Worm (Caenorhabditis elegans) whole organism, L1 larva: Measurements from ENCODE around the gene Y46H3D.8.

ENCODE experiments used
- F16B12.6 ChIP-seq: fragments of 150-350 bp; optimal IDR thresholded peaks from 2 replicates; lab custom pipeline; 2014; ENCODE audit warnings: missing biosample characterization, missing genetic modification characterization
- Y116A8C.19 ChIP-seq: sonication (generic microtip); optimal IDR thresholded peaks from 2 replicates; lab custom pipeline; 2016; ENCODE audit warnings: missing compliant biosample characterization, missing genetic modification characterization, borderline replicate concordance
- alr-1 ChIP-seq: fragments of 200-800 bp; sonication (Bioruptor generic); optimal IDR thresholded peaks from 2 replicates; lab custom pipeline; 2018; ENCODE audit warnings: borderline replicate concordance, mild to moderate bottlenecking, missing genetic modification characterization, missing compliant biosample characterization
- ama-1 ChIP-seq: fragments of 150-350 bp; optimal IDR thresholded peaks from 2 replicates; lab custom pipeline; 2014
- blmp-1 ChIP-seq: fragments of 150-350 bp; optimal IDR thresholded peaks from 2 replicates; lab custom pipeline; 2014; ENCODE audit warnings: missing biosample characterization, missing genetic modification characterization
- ceh-88 ChIP-seq: fragments of 200-800 bp; sonication (Bioruptor generic); IDR thresholded peaks from 2 replicates; pipeline ENCODE4 v1.3.6; 2022; ENCODE audit warnings: missing genetic modification characterization, missing compliant biosample characterization
- dsc-1 ChIP-seq: sonication (generic microtip); optimal IDR thresholded peaks from 2 replicates; lab custom pipeline; 2016; ENCODE audit warnings: mild to moderate bottlenecking, missing genetic modification characterization, missing compliant biosample characterization
- efl-1 ChIP-seq, 4 experiments: fragments of 150-350 bp; optimal IDR thresholded peaks in 3 of 4; peaks in 1 of 4; 1 replicate in 1 of 4; 2 replicates in 3 of 4; lab custom pipeline; 2014; ENCODE audit warnings: missing biosample characterization in 2 of 4, missing genetic modification characterization in 2 of 4, missing genetic modification reagents in 2 of 4
- elt-2 ChIP-seq: sonication (generic microtip); optimal IDR thresholded peaks from 2 replicates; lab custom pipeline; 2016; ENCODE audit warnings: missing genetic modification characterization, mild to moderate bottlenecking, inconsistent platforms, missing compliant biosample characterization, missing genetic modification reagents
- fkh-4 ChIP-seq: sonication (generic microtip); optimal IDR thresholded peaks from 2 replicates; lab custom pipeline; 2016; ENCODE audit warnings: missing compliant biosample characterization, missing genetic modification characterization, borderline replicate concordance
- fkh-8 ChIP-seq: sonication (generic microtip); optimal IDR thresholded peaks from 2 replicates; lab custom pipeline; 2016; ENCODE audit warnings: mild to moderate bottlenecking, missing genetic modification characterization, missing compliant biosample characterization
- grh-1 ChIP-seq: fragments of 200-800 bp; sonication (Bioruptor generic); IDR thresholded peaks from 2 replicates; pipeline ENCODE4 v1.3.6; 2022; ENCODE audit warnings: missing genetic modification reagents, missing genetic modification characterization, missing compliant biosample characterization
- hlh-4 ChIP-seq: sonication (generic microtip); optimal IDR thresholded peaks from 2 replicates; lab custom pipeline; 2016; ENCODE audit warnings: mild to moderate bottlenecking, missing genetic modification characterization, missing compliant biosample characterization
- hpl-2 ChIP-seq: fragments of 150-350 bp; optimal IDR thresholded peaks from 2 replicates; lab custom pipeline; 2014; ENCODE audit warnings: missing biosample characterization, missing genetic modification reagents, missing genetic modification characterization
- jun-1 ChIP-seq: fragments of 150-350 bp; optimal IDR thresholded peaks from 2 replicates; lab custom pipeline; 2014; ENCODE audit warnings: missing biosample characterization, missing genetic modification reagents, missing genetic modification characterization
- lin-13 ChIP-seq: fragments of 150-350 bp; optimal IDR thresholded peaks from 2 replicates; lab custom pipeline; 2014; ENCODE audit warnings: missing biosample characterization, missing genetic modification reagents, missing genetic modification characterization
- lin-14 ChIP-seq: fragments of 200-800 bp; sonication (Bioruptor generic); optimal IDR thresholded peaks from 2 replicates; lab custom pipeline; 2018; ENCODE audit warnings: mild to moderate bottlenecking, missing genetic modification characterization, moderate library complexity, missing compliant biosample characterization
- lin-35 ChIP-seq, 2 experiments: fragments of 150-350 bp; optimal IDR thresholded peaks; 2 replicates each; lab custom pipeline; 2014; ENCODE audit warnings: missing biosample characterization in 2 of 2, missing genetic modification characterization in 2 of 2, missing genetic modification reagents in 2 of 2
- lir-3 ChIP-seq: sonication (generic microtip); optimal IDR thresholded peaks from 2 replicates; lab custom pipeline; 2016; ENCODE audit warnings: mild to moderate bottlenecking, missing genetic modification characterization, moderate library complexity, missing compliant biosample characterization; ENCODE audit not compliant: poor library complexity
- lsy-2 ChIP-seq, 2 experiments: fragments of 150-350 bp; optimal IDR thresholded peaks; 2 replicates each; lab custom pipeline; 2014; ENCODE audit warnings: missing biosample characterization in 2 of 2, missing genetic modification characterization in 2 of 2
- mab-9 ChIP-seq: fragments of 200-800 bp; sonication (Bioruptor generic); IDR thresholded peaks from 2 replicates; pipeline ENCODE4 v1.3.6; 2022; ENCODE audit warnings: missing genetic modification reagents, missing genetic modification characterization, missing compliant biosample characterization
- nhr-77 ChIP-seq: fragments of 150-350 bp; optimal IDR thresholded peaks from 2 replicates; lab custom pipeline; 2014; ENCODE audit warnings: missing biosample characterization, missing genetic modification characterization
- nhr-85 ChIP-seq: sonication (generic microtip); peaks from one replicate; lab custom pipeline; 2016; ENCODE audit warnings: missing genetic modification characterization, inconsistent platforms, missing compliant biosample characterization
- nhr-90 ChIP-seq: sonication (generic microtip); optimal IDR thresholded peaks from 2 replicates; lab custom pipeline; 2016; ENCODE audit warnings: mild to moderate bottlenecking, missing genetic modification characterization, missing compliant biosample characterization; ENCODE audit not compliant: poor library complexity
- pqm-1 ChIP-seq: sonication (generic microtip); optimal IDR thresholded peaks from 3 replicates; lab custom pipeline; 2017; ENCODE audit warnings: missing biosample characterization, missing genetic modification characterization
- snu-23 ChIP-seq: sonication (generic microtip); optimal IDR thresholded peaks from 2 replicates; lab custom pipeline; 2016; ENCODE audit warnings: missing genetic modification characterization, missing compliant biosample characterization
- sptf-1 ChIP-seq: fragments of 150-350 bp; optimal IDR thresholded peaks from 2 replicates; lab custom pipeline; 2014; ENCODE audit warnings: missing biosample characterization, missing genetic modification characterization
- sup-37 ChIP-seq: fragments of 200-800 bp; sonication (Bioruptor generic); optimal IDR thresholded peaks from 2 replicates; lab custom pipeline; 2018; ENCODE audit warnings: mild to moderate bottlenecking, missing genetic modification characterization, missing compliant biosample characterization
- swsn-7 ChIP-seq: sonication (generic microtip); optimal IDR thresholded peaks from 2 replicates; lab custom pipeline; 2016; ENCODE audit warnings: missing genetic modification characterization, missing compliant biosample characterization
- unc-62 ChIP-seq: fragments of 150-350 bp; optimal IDR thresholded peaks from 2 replicates; lab custom pipeline; 2014; ENCODE audit warnings: missing biosample characterization, missing genetic modification reagents, missing genetic modification characterization
- xbp-1 ChIP-seq: sonication (generic microtip); optimal IDR thresholded peaks from 2 replicates; lab custom pipeline; 2016; ENCODE audit warnings: missing genetic modification characterization, missing compliant biosample characterization
- zip-4 ChIP-seq: fragments of 200-800 bp; sonication (Bioruptor generic); optimal IDR thresholded peaks from 2 replicates; lab custom pipeline; 2018; ENCODE audit warnings: mild to moderate bottlenecking, missing genetic modification characterization, moderate library complexity, missing compliant biosample characterization
- ztf-4 ChIP-seq: fragments of 150-350 bp; optimal IDR thresholded peaks from 2 replicates; lab custom pipeline; 2014; ENCODE audit warnings: missing biosample characterization, missing genetic modification characterization

The Y46H3D.8 gene

ce11 chrV:1620537-1620936, 10.5 kb downstream of the Y46H3D.8 start:
- TF ChIP-seq grh-1 (no peak), blmp-1 (tag; lab: Kevin White, UChicago) (no peak), unc-62 (no peak), swsn-7 (tag; lab: Kevin White, UChicago) (no peak), fkh-8 (tag; lab: Kevin White, UChicago) (no peak), snu-23 (no peak)

ce11 chrV:1618760-1619159, 12.3 kb downstream of the Y46H3D.8 start, which contains the start of gene nhr-179:
Gene nhr-179, minus strand, starts transcription at chrV:1618860.
- TF ChIP-seq jun-1 (tag; lab: Kevin White, UChicago) (no peak), lin-35 (GFP tag; optimal IDR thresholded peaks at IDR 0.05; lab: Kevin White, UChicago) (no peak), nhr-77 (no peak), pqm-1 (tag; lab: Kevin White, UChicago) (no peak), mab-9 (no peak), ztf-4 (tag; lab: Kevin White, UChicago) (no peak), efl-1 (optimal IDR thresholded peaks at IDR 0.05; lab: Kevin White, UChicago) (no peak), efl-1 (GFP tag; optimal IDR thresholded peaks at IDR 0.05 in 1 of 2; lab: Kevin White, UChicago) (no peak)

- no peak for TF ChIP-seq fkh-4 (tag; lab: Kevin White, UChicago)
- no peak for TF ChIP-seq efl-1 (optimal IDR thresholded peaks at IDR 0.05; lab: Kevin White, UChicago)
- no peak for TF ChIP-seq efl-1 (GFP tag; optimal IDR thresholded peaks at IDR 0.05 in 1 of 2; lab: Kevin White, UChicago)
- no peak for TF ChIP-seq xbp-1 (tag; lab: Kevin White, UChicago)
- TF ChIP-seq nhr-85, result no peak
- TF ChIP-seq ztf-4 (tag; lab: Kevin White, UChicago), result no peak
- no peak for TF ChIP-seq nhr-90 (tag; lab: Kevin White, UChicago)
- TF ChIP-seq fkh-8 (tag; lab: Kevin White, UChicago), result no peak
- no peak for TF ChIP-seq ama-1 (lab: Kevin White, UChicago)
- TF ChIP-seq Y116A8C.19 (tag; lab: Kevin White, UChicago), result no peak
Measured at ce11 chrV:1614726-1615125, 16.3 kb downstream of the Y46H3D.8 start, which contains the start of gene srbc-41. Gene srbc-41, minus strand, starts transcription at chrV:1614826.

- TF ChIP-seq unc-62 (no peak), dsc-1 (tag; lab: Kevin White, UChicago) (no peak), pqm-1 (tag; lab: Kevin White, UChicago) (no peak), Y116A8C.19 (tag; lab: Kevin White, UChicago) (no peak), snu-23 (no peak), ceh-88 (GFP tag; lab: Robert Waterston, UW) (no peak), zip-4 (no peak), jun-1 (tag; lab: Kevin White, UChicago) (no peak), lin-14 (no peak), sup-37 (no peak), hpl-2 (GFP tag; lab: Kevin White, UChicago) (no peak), sptf-1 (tag; lab: Kevin White, UChicago) (no peak), lir-3 (tag; lab: Kevin White, UChicago) (no peak), lsy-2 (tag; optimal IDR thresholded peaks at IDR 0.05; lab: Kevin White, UChicago) (no peak), elt-2 (no peak), alr-1 (tag; lab: Kevin White, UChicago) (no peak), F16B12.6 (tag; lab: Kevin White, UChicago) (no peak)
Measured at ce11 chrV:1611570-1611969, 19.5 kb downstream of the Y46H3D.8 start.

ce11 chrV:1610097-1610496, 21.0 kb downstream of the Y46H3D.8 start, which contains the start of gene nhr-177:
Gene nhr-177, plus strand, starts transcription at chrV:1610263.
- peak; percentile 28 for TF ChIP-seq blmp-1 (tag; lab: Kevin White, UChicago)
- TF ChIP-seq snu-23, result peak; percentile 19
- TF ChIP-seq nhr-90 (tag; lab: Kevin White, UChicago), result peak; percentile 10
- no peak for TF ChIP-seq xbp-1 (tag; lab: Kevin White, UChicago)
- TF ChIP-seq lin-35 (GFP tag; optimal IDR thresholded peaks at IDR 0.05; lab: Kevin White, UChicago), result peak in 1 of 2 experiments; percentile 1
- no peak for TF ChIP-seq lin-13 (GFP tag; lab: Kevin White, UChicago)
- no peak for TF ChIP-seq hlh-4 (tag; lab: Kevin White, UChicago)
- peak; percentile 66 for TF ChIP-seq nhr-85
- peak; percentile 45 for TF ChIP-seq elt-2
